Fruit fly (Drosophila melanogaster) whole organism, embryonic: ENCODE measurements around the gene Blos4.

Experiments used
- B-H1 ChIP-seq: fragments of 200-800 bp; sonication (Bioruptor generic); IDR thresholded peaks from 3 replicates; pipeline ENCODE4 v1.3.6; 2022; ENCODE audit warnings: missing biosample characterization, missing genetic modification characterization
- B-H2 ChIP-seq: fragments of 200-800 bp; sonication (Bioruptor generic); optimal IDR thresholded peaks from 2 replicates; lab custom pipeline; 2018; ENCODE audit warnings: missing biosample characterization, mild to moderate bottlenecking, missing genetic modification characterization
- BEAF-32 ChIP-seq: fragments of 200-800 bp; sonication (Bioruptor generic); optimal IDR thresholded peaks from 3 replicates; lab custom pipeline; 2017; ENCODE audit warnings: missing biosample characterization, missing genetic modification characterization, mild to moderate bottlenecking, moderate library complexity, missing genetic modification reagents
- CG11504 ChIP-seq: fragments of 200-800 bp; sonication (Bioruptor generic); optimal IDR thresholded peaks from 3 replicates; lab custom pipeline; 2019; ENCODE audit warnings: missing biosample characterization, mild to moderate bottlenecking, missing genetic modification characterization, moderate library complexity
- CG11696 ChIP-seq: fragments of 200-800 bp; sonication (Bioruptor generic); IDR thresholded peaks from 2 replicates; pipeline ENCODE4 v1.3.6; 2022; ENCODE audit warnings: missing biosample characterization, missing genetic modification characterization
- CG11723 ChIP-seq: fragments of 200-800 bp; sonication (Bioruptor generic); optimal IDR thresholded peaks from 2 replicates; lab custom pipeline; 2017; ENCODE audit warnings: missing biosample characterization, mild to moderate bottlenecking, missing genetic modification characterization
- CG12659 ChIP-seq: fragments of 200-800 bp; sonication (Bioruptor generic); optimal IDR thresholded peaks from 3 replicates; lab custom pipeline; 2017; ENCODE audit warnings: mild to moderate bottlenecking, missing biosample characterization, missing genetic modification reagents, missing genetic modification characterization
- CG12744 ChIP-seq: fragments of 200-800 bp; sonication (Bioruptor generic); optimal IDR thresholded peaks from 2 replicates; lab custom pipeline; 2016; ENCODE audit warnings: missing biosample characterization, missing genetic modification characterization
- CG12942 ChIP-seq: fragments of 200-800 bp; sonication (Bioruptor generic); optimal IDR thresholded peaks from 3 replicates; lab custom pipeline; 2016; ENCODE audit warnings: missing biosample characterization, missing genetic modification characterization
- CG17385 ChIP-seq: fragments of 200-800 bp; sonication (Bioruptor generic); optimal IDR thresholded peaks from 3 replicates; lab custom pipeline; 2018; ENCODE audit warnings: missing biosample characterization, mild to moderate bottlenecking, missing genetic modification characterization
- CG17612 ChIP-seq: fragments of 200-800 bp; sonication (Bioruptor generic); IDR thresholded peaks from 2 replicates; pipeline ENCODE4 v1.3.6; 2022; ENCODE audit warnings: missing biosample characterization, missing genetic modification characterization
- CG17829 ChIP-seq: fragments of 200-800 bp; optimal IDR thresholded peaks from 2 replicates; lab custom pipeline; 2019; ENCODE audit warnings: missing biosample characterization, mild to moderate bottlenecking, missing genetic modification characterization, moderate library complexity
- CG2129 ChIP-seq: fragments of 200-800 bp; sonication (Bioruptor generic); IDR thresholded peaks from 2 replicates; pipeline ENCODE4 v1.3.6; 2022; ENCODE audit warnings: missing biosample characterization, missing genetic modification characterization; ENCODE audit not compliant: partially characterized antibody
- CG32767 ChIP-seq: fragments of 200-800 bp; sonication (Bioruptor generic); IDR thresholded peaks from 2 replicates; pipeline ENCODE4 v1.3.6; 2022; ENCODE audit warnings: missing biosample characterization, missing genetic modification characterization
- CG33213 ChIP-seq: fragments of 200-800 bp; sonication (Bioruptor generic); optimal IDR thresholded peaks from 3 replicates; lab custom pipeline; 2016; ENCODE audit warnings: missing biosample characterization, missing genetic modification characterization
- CG33557 ChIP-seq: fragments of 200-800 bp; sonication (Bioruptor generic); optimal IDR thresholded peaks from 2 replicates; lab custom pipeline; 2019; ENCODE audit warnings: missing biosample characterization, mild to moderate bottlenecking, missing genetic modification characterization, moderate library complexity
- CG4707 ChIP-seq: fragments of 200-800 bp; sonication (Bioruptor generic); optimal IDR thresholded peaks from 2 replicates; lab custom pipeline; 2018; ENCODE audit warnings: missing biosample characterization, mild to moderate bottlenecking, missing genetic modification characterization, moderate library complexity
- CG9215 ChIP-seq: fragments of 200-800 bp; sonication (Bioruptor generic); IDR thresholded peaks from 2 replicates; pipeline ENCODE4 v1.3.6; 2022; ENCODE audit warnings: missing biosample characterization, missing genetic modification characterization
- CG9797 ChIP-seq: fragments of 200-800 bp; sonication (Bioruptor generic); optimal IDR thresholded peaks from 3 replicates; lab custom pipeline; 2018; ENCODE audit warnings: missing biosample characterization, mild to moderate bottlenecking, missing genetic modification characterization
- Dad ChIP-seq: fragments of 200-800 bp; sonication (Bioruptor generic); optimal IDR thresholded peaks from 3 replicates; lab custom pipeline; 2016; ENCODE audit warnings: missing biosample characterization, missing genetic modification characterization
- Dek ChIP-seq: fragments of 200-800 bp; sonication (Bioruptor generic); optimal IDR thresholded peaks from 3 replicates; lab custom pipeline; 2019; ENCODE audit warnings: missing biosample characterization, mild to moderate bottlenecking, missing genetic modification characterization, moderate library complexity
- Eip74EF ChIP-seq, 2 experiments: fragments of 200-800 bp in 1 of 2; fragments of >200 bp in 1 of 2; sonication (Bioruptor generic) in 1 of 2; optimal IDR thresholded peaks; 2 replicates each; lab custom pipeline; 2017 to 2019; ENCODE audit warnings: missing biosample characterization in 2 of 2, missing genetic modification characterization in 2 of 2, mild to moderate bottlenecking in 1 of 2, moderate library complexity in 1 of 2
- Ets65A ChIP-seq: fragments of 200-800 bp; sonication (Bioruptor generic); peaks from one replicate; lab custom pipeline; 2016; ENCODE audit warnings: missing biosample characterization, missing genetic modification characterization
- Hr78 ChIP-seq, 2 experiments: fragments of 200-800 bp in 1 of 2; fragments of >200 bp in 1 of 2; sonication (Bioruptor generic) in 1 of 2; optimal IDR thresholded peaks; 2 replicates each; lab custom pipeline; 2017 to 2019; ENCODE audit warnings: missing biosample characterization in 2 of 2, missing genetic modification characterization in 2 of 2, mild to moderate bottlenecking in 1 of 2, moderate library complexity in 1 of 2
- Lpt ChIP-seq: fragments of >200 bp; optimal IDR thresholded peaks from 2 replicates; lab custom pipeline; 2018; ENCODE audit warnings: missing biosample characterization, missing genetic modification characterization
- Rx ChIP-seq: fragments of 200-800 bp; sonication (Bioruptor generic); IDR thresholded peaks from 2 replicates; pipeline ENCODE4 v1.3.6; 2022; ENCODE audit warnings: missing biosample characterization, missing genetic modification characterization
- Sox102F ChIP-seq: fragments of 200-800 bp; sonication (Bioruptor generic); optimal IDR thresholded peaks from 2 replicates; lab custom pipeline; 2018; ENCODE audit warnings: missing biosample characterization, mild to moderate bottlenecking, missing genetic modification characterization, moderate library complexity
- aop ChIP-seq: fragments of 200-800 bp; sonication (Bioruptor generic); IDR thresholded peaks from 2 replicates; pipeline ENCODE4 v1.3.6; 2022; ENCODE audit warnings: missing biosample characterization, missing genetic modification characterization
- ato ChIP-seq: fragments of 200-800 bp; sonication (Bioruptor generic); IDR thresholded peaks from 2 replicates; pipeline ENCODE4 v1.3.6; 2022; ENCODE audit warnings: missing biosample characterization, missing genetic modification characterization; ENCODE audit not compliant: partially characterized antibody
- az2 ChIP-seq: fragments of 200-800 bp; sonication (Bioruptor generic); optimal IDR thresholded peaks from 3 replicates; lab custom pipeline; 2016; ENCODE audit warnings: missing biosample characterization, missing genetic modification characterization
- br ChIP-seq: fragments of >200 bp; optimal IDR thresholded peaks from 2 replicates; lab custom pipeline; 2017
- bsh ChIP-seq, 2 experiments: fragments of 200-800 bp; sonication (Bioruptor generic); optimal IDR thresholded peaks; 2 replicates each; lab custom pipeline; 2017 to 2018; ENCODE audit warnings: mild to moderate bottlenecking in 2 of 2, missing biosample characterization in 2 of 2, missing genetic modification characterization in 2 of 2, moderate library complexity in 1 of 2
- caup ChIP-seq: fragments of 200-800 bp; sonication (Bioruptor generic); optimal IDR thresholded peaks from 3 replicates; lab custom pipeline; 2017; ENCODE audit warnings: missing biosample characterization, mild to moderate bottlenecking, missing genetic modification characterization, moderate library complexity; ENCODE audit not compliant: severe bottlenecking
- dm ChIP-seq: fragments of 200-800 bp; sonication (Bioruptor generic); optimal IDR thresholded peaks from 3 replicates; lab custom pipeline; 2016; ENCODE audit warnings: missing biosample characterization, missing genetic modification characterization
- fd3F ChIP-seq: fragments of 200-800 bp; sonication (Bioruptor generic); optimal IDR thresholded peaks from 2 replicates; lab custom pipeline; 2018; ENCODE audit warnings: missing biosample characterization, mild to moderate bottlenecking, missing genetic modification characterization, moderate library complexity
- hb ChIP-seq: fragments of 200-800 bp; sonication (Bioruptor generic); IDR thresholded peaks from 3 replicates; pipeline ENCODE4 v1.3.6; 2022; ENCODE audit warnings: missing biosample characterization, missing genetic modification characterization; ENCODE audit not compliant: partially characterized antibody
- hbn ChIP-seq: fragments of 200-800 bp; sonication (Bioruptor generic); IDR thresholded peaks from 2 replicates; pipeline ENCODE4 v1.3.6; 2022; ENCODE audit warnings: missing biosample characterization, missing genetic modification characterization; ENCODE audit not compliant: partially characterized antibody
- knrl ChIP-seq: fragments of 200-800 bp; sonication (Bioruptor generic); IDR thresholded peaks from 3 replicates; pipeline ENCODE4 v1.3.6; 2022; ENCODE audit warnings: missing biosample characterization, missing genetic modification characterization; ENCODE audit not compliant: partially characterized antibody
- lilli ChIP-seq: fragments of 200-800 bp; sonication (Bioruptor generic); optimal IDR thresholded peaks from 3 replicates; lab custom pipeline; 2016; ENCODE audit warnings: missing biosample characterization, missing genetic modification characterization
- luna ChIP-seq: fragments of 200-800 bp; sonication (Bioruptor generic); optimal IDR thresholded peaks from 2 replicates; lab custom pipeline; 2016; ENCODE audit warnings: missing biosample characterization, missing genetic modification characterization
- nmo ChIP-seq: fragments of 200-800 bp; sonication (Bioruptor generic); optimal IDR thresholded peaks from 2 replicates; lab custom pipeline; 2018; ENCODE audit warnings: missing biosample characterization, mild to moderate bottlenecking, missing genetic modification characterization, moderate library complexity
- nom ChIP-seq: fragments of 200-800 bp; sonication (Bioruptor generic); optimal IDR thresholded peaks from 2 replicates; lab custom pipeline; 2017; ENCODE audit warnings: missing biosample characterization, missing genetic modification characterization, mild to moderate bottlenecking, moderate library complexity, missing genetic modification reagents
- peb ChIP-seq: fragments of 200-800 bp; sonication (Bioruptor generic); IDR thresholded peaks from 2 replicates; pipeline ENCODE4 v1.3.6; 2022; ENCODE audit warnings: missing biosample characterization, missing genetic modification characterization
- pros ChIP-seq: fragments of 200-800 bp; sonication (Bioruptor generic); optimal IDR thresholded peaks from 3 replicates; lab custom pipeline; 2019; ENCODE audit warnings: missing biosample characterization, mild to moderate bottlenecking, missing genetic modification characterization, moderate library complexity
- psq ChIP-seq: fragments of 200-800 bp; sonication (Bioruptor generic); optimal IDR thresholded peaks from 2 replicates; lab custom pipeline; 2017; ENCODE audit warnings: missing biosample characterization, missing genetic modification characterization
- pzg ChIP-seq: fragments of 200-800 bp; sonication (Bioruptor generic); optimal IDR thresholded peaks from 3 replicates; lab custom pipeline; 2018; ENCODE audit warnings: missing biosample characterization, mild to moderate bottlenecking, missing genetic modification characterization, moderate library complexity
- ro ChIP-seq: fragments of 200-800 bp; sonication (Bioruptor generic); IDR thresholded peaks from 2 replicates; pipeline ENCODE4 v1.3.6; 2022; ENCODE audit warnings: missing biosample characterization, missing genetic modification characterization
- schlank ChIP-seq: fragments of 200-800 bp; sonication (Bioruptor generic); optimal IDR thresholded peaks from 2 replicates; lab custom pipeline; 2018; ENCODE audit warnings: missing biosample characterization, mild to moderate bottlenecking, missing genetic modification characterization
- sd ChIP-seq: fragments of 200-800 bp; sonication (Bioruptor generic); optimal IDR thresholded peaks from 3 replicates; lab custom pipeline; 2018; ENCODE audit warnings: missing biosample characterization, mild to moderate bottlenecking, missing genetic modification characterization, moderate library complexity
- vnd ChIP-seq: fragments of 200-800 bp; sonication (Bioruptor generic); IDR thresholded peaks from 3 replicates; pipeline ENCODE4 v1.3.6; 2022; ENCODE audit warnings: missing biosample characterization, missing genetic modification characterization; ENCODE audit not compliant: partially characterized antibody

Blos4 gene

dm6 chr3L:10878842-10879241 lies at the start of gene Blos4, which contains the start of gene CG6418 (continued):
- TF ChIP-seq CG17612 (GFP tag; lab: Robert Waterston, UW) = no peak
- TF ChIP-seq Eip74EF (GFP tag; optimal IDR thresholded peaks at IDR 0.05; lab: Kevin White, UChicago) = no peak
- no peak for TF ChIP-seq pros (GFP tag; lab: Kevin White, UChicago)
- no peak for TF ChIP-seq aop (GFP tag; lab: Robert Waterston, UW)
- TF ChIP-seq CG11723 (GFP tag; lab: Kevin White, UChicago) = no peak
- TF ChIP-seq CG11696 (GFP tag; lab: Robert Waterston, UW) = no peak
- 0 out of 2 replicates have a peak, but pooled peaks have one; percentile 43 for TF ChIP-seq hbn (GFP tag; lab: Robert Waterston, UW)
- no peak for TF ChIP-seq CG17385
- TF ChIP-seq B-H1 (GFP tag; lab: Robert Waterston, UW) = no peak
- no peak for TF ChIP-seq Ets65A (GFP tag; lab: Kevin White, UChicago)
- no peak for TF ChIP-seq caup
- no peak for TF ChIP-seq Rx (GFP tag; lab: Robert Waterston, UW)
- TF ChIP-seq hb = no peak
- TF ChIP-seq psq (GFP tag; lab: Kevin White, UChicago) = no peak
- no peak for TF ChIP-seq CG9215 (GFP tag; lab: Robert Waterston, UW)
- TF ChIP-seq Lpt (GFP tag; lab: Kevin White, UChicago) = no peak
- TF ChIP-seq ato (GFP tag; lab: Robert Waterston, UW) = peak; percentile 54; the same call in 1 of the 2 replicates
- no peak for TF ChIP-seq br (lab: Kevin White, UChicago)
- no peak for TF ChIP-seq B-H2 (GFP tag; lab: Kevin White, UChicago)
- TF ChIP-seq nom = no peak
- TF ChIP-seq sd = no peak
- TF ChIP-seq pzg (GFP tag; lab: Kevin White, UChicago) = peak; percentile 81
- no peak for TF ChIP-seq Hr78 (GFP tag; optimal IDR thresholded peaks at IDR 0.05; lab: Kevin White, UChicago)
- peak; percentile 41 for TF ChIP-seq nmo (GFP tag; lab: Kevin White, UChicago)
- peak; percentile 17 for TF ChIP-seq BEAF-32 (GFP tag; lab: Kevin White, UChicago)
- no peak for TF ChIP-seq knrl (GFP tag; lab: Robert Waterston, UW)
- no peak for TF ChIP-seq az2
- TF ChIP-seq lilli (GFP tag; lab: Kevin White, UChicago) = no peak
- TF ChIP-seq luna (GFP tag; lab: Kevin White, UChicago) = no peak
- peak; percentile 64 for TF ChIP-seq CG12659 (GFP tag; lab: Kevin White, UChicago)
- TF ChIP-seq bsh (GFP tag; optimal IDR thresholded peaks at IDR 0.05; lab: Kevin White, UChicago) = no peak
- no peak for TF ChIP-seq CG11504
- TF ChIP-seq fd3F (GFP tag; lab: Kevin White, UChicago) = no peak
- TF ChIP-seq Dad (GFP tag; lab: Kevin White, UChicago) = no peak
- TF ChIP-seq CG12744 (GFP tag; lab: Kevin White, UChicago) = no peak
- no peak for TF ChIP-seq vnd (GFP tag; lab: Robert Waterston, UW)
- TF ChIP-seq ro (GFP tag; lab: Robert Waterston, UW) = no peak
- TF ChIP-seq CG32767 (GFP tag; lab: Robert Waterston, UW) = no peak
- no peak for TF ChIP-seq Dek
- no peak for TF ChIP-seq CG33557 (GFP tag; lab: Kevin White, UChicago)
- TF ChIP-seq CG2129 = no peak
- TF ChIP-seq peb (GFP tag; lab: Robert Waterston, UW) = no peak
- no peak for TF ChIP-seq dm
- TF ChIP-seq Sox102F (GFP tag; lab: Kevin White, UChicago) = no peak
- TF ChIP-seq CG17829 = peak; percentile 0
- no peak for TF ChIP-seq CG12942
- no peak for TF ChIP-seq schlank (tag; lab: Kevin White, UChicago)
- TF ChIP-seq CG9797 (GFP tag; lab: Kevin White, UChicago) = peak; percentile 84
- TF ChIP-seq CG4707 (GFP tag; lab: Kevin White, UChicago) = no peak
- TF ChIP-seq CG33213 (GFP tag; lab: Kevin White, UChicago) = no peak
